Worm (Caenorhabditis elegans) whole organism, early embryonic: ENCODE measurements around the gene D2023.1.

Experiments
- ama-1 ChIP-seq: fragments of 150-350 bp; optimal IDR thresholded peaks from 2 replicates; lab custom pipeline; 2014
- flt-1 ChIP-seq: fragments of 200-800 bp; sonication (Bioruptor generic); IDR thresholded peaks from 2 replicates; pipeline ENCODE4 v1.3.6; 2022; ENCODE audit warnings: missing genetic modification characterization, missing compliant biosample characterization
- hmg-4 ChIP-seq: fragments of 200-800 bp; sonication (Bioruptor generic); optimal IDR thresholded peaks from 2 replicates; lab custom pipeline; 2018; ENCODE audit warnings: mild to moderate bottlenecking, missing genetic modification characterization, missing compliant biosample characterization
- sea-1 ChIP-seq: fragments of 200-800 bp; sonication (Bioruptor generic); conservative IDR thresholded peaks from 2 replicates; pipeline ENCODE4 v1.3.6; 2022; ENCODE audit warnings: missing genetic modification characterization, missing compliant biosample characterization
- tbx-11 ChIP-seq: fragments of 200-800 bp; sonication (Bioruptor generic); IDR thresholded peaks from 2 replicates; pipeline ENCODE4 v1.3.6; 2022; ENCODE audit warnings: missing genetic modification characterization, missing compliant biosample characterization
- tra-4 ChIP-seq: sonication (generic microtip); optimal IDR thresholded peaks from 2 replicates; lab custom pipeline; 2017; ENCODE audit warnings: missing genetic modification characterization, missing compliant biosample characterization

ce11 chrV:11796343-11796742 lies 7.0 kb downstream of the D2023.1 start:
- TF ChIP-seq flt-1 (GFP tag; lab: Robert Waterston, UW), result no peak
- TF ChIP-seq ama-1 (lab: Kevin White, UChicago), result no peak
- no peak for TF ChIP-seq tra-4 (tag; lab: Kevin White, UChicago)
- no peak for TF ChIP-seq tbx-11 (GFP tag; lab: Robert Waterston, UW)
- TF ChIP-seq sea-1 (GFP tag; lab: Robert Waterston, UW), result no peak
- TF ChIP-seq hmg-4 (GFP tag; lab: Kevin White, UChicago), result no peak
